Worm (Caenorhabditis elegans) whole organism, young adult: ENCODE data around the gene D2096.7.

Experiments used
- B0019.2 ChIP-seq: fragments of 200-800 bp; sonication (Bioruptor generic); conservative IDR thresholded peaks from 2 replicates; pipeline ENCODE4 v1.3.6; 2022; ENCODE audit warnings: missing genetic modification reagents, missing genetic modification characterization, missing compliant biosample characterization
- Y53F4B.3 ChIP-seq: fragments of 200-800 bp; sonication (Bioruptor generic); IDR thresholded peaks from 2 replicates; pipeline ENCODE4 v1.3.6; 2022; ENCODE audit warnings: missing genetic modification reagents, missing genetic modification characterization, missing compliant biosample characterization
- aptf-2 ChIP-seq: fragments of 200-800 bp; sonication (Bioruptor generic); conservative IDR thresholded peaks from 2 replicates; pipeline ENCODE4 v1.3.6; 2022; ENCODE audit warnings: missing genetic modification reagents, missing genetic modification characterization, missing compliant biosample characterization
- ceh-40 ChIP-seq: fragments of 200-800 bp; sonication (Bioruptor generic); IDR thresholded peaks from 2 replicates; pipeline ENCODE4 v1.3.6; 2022; ENCODE audit warnings: missing genetic modification characterization, missing compliant biosample characterization
- egl-18 ChIP-seq: fragments of 200-800 bp; sonication (Bioruptor generic); IDR thresholded peaks from 2 replicates; pipeline ENCODE4 v1.3.6; 2022; ENCODE audit warnings: missing genetic modification reagents, missing genetic modification characterization, missing compliant biosample characterization
- pha-4 ChIP-seq: fragments of 150-350 bp; sonication (generic microtip); optimal IDR thresholded peaks from 2 replicates; lab custom pipeline; 2014; ENCODE audit warnings: missing biosample characterization, missing genetic modification reagents, missing genetic modification characterization
- snpc-4 ChIP-seq, 5 experiments: fragments of 150-350 bp in 1 of 5; sonication (generic microtip) in 4 of 5; optimal IDR thresholded peaks; 2 replicates each; lab custom pipeline; 2014 to 2018; ENCODE audit warnings: missing genetic modification characterization in 5 of 5, missing biosample characterization in 3 of 5, antibody characterized with exemption in 2 of 5, mild to moderate bottlenecking in 2 of 5, missing compliant biosample characterization in 2 of 5, missing genotype in 2 of 5, moderate library complexity in 2 of 5, missing genetic modification reagents in 1 of 5
- ztf-6 ChIP-seq: fragments of 200-800 bp; sonication (Bioruptor generic); IDR thresholded peaks from 2 replicates; pipeline ENCODE4 v1.3.6; 2022; ENCODE audit warnings: missing genetic modification reagents, missing genetic modification characterization, missing compliant biosample characterization

DNA sequence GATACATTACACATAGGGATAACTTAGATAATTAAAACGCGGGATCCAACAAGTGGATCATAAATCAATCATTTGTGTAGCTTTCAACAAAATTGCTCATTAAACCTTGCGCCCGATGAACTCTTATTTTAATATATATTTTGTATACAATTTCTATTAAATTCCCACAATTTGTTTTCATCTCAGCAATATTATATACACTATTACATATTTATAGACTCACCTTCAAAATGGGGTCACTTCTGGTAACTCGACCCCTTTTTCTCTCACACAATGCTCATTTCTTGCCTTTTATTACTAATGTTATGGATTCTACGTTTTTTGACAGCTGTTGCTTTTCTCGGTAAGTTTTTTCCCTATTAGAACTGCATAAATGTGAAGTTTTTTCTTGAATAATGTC lies 37.8 kb downstream of the D2096.7 start, which contains the start of gene lgc-6:
- TF ChIP-seq egl-18 (no peak), ztf-6 (GFP tag; lab: Robert Waterston, UW) (no peak), B0019.2 (no peak), ceh-40 (GFP tag; lab: Robert Waterston, UW) (no peak), aptf-2 (no peak), snpc-4 (GFP tag; optimal IDR thresholded peaks at IDR 0.05; lab: Kevin White, UChicago) (no peak), snpc-4 (tag; optimal IDR thresholded peaks at IDR 0.05; lab: Kevin White, UChicago) (no peak), Y53F4B.3 (GFP tag; lab: Robert Waterston, UW) (no peak), pha-4 (tag; lab: Kevin White, UChicago) (no peak)
